Worm (Caenorhabditis elegans): Measurements from ENCODE around the gene aagr-2.

DNA sequence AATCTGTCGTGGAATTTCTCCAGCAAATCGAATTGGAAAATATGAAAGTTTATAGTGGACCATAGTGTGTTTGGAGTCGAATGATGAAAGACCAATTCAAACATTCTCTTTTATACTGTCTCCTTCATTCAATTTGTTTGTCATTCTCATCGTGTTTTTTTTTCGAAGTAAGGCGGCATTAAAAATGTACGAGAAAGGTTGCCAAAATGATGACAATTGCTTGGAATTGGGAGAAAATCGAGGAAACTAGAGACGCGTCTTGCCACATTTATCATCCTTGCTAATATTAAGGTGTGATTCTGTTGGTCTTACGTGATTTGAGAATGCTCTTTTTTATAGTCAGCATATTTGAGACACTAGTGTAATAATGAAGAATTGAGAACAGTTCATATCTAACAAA lies 9.9 kb upstream of the aagr-2 start, which contains the start of gene gst-30:
- no peak for TF ChIP-seq nhr-232 (tag; optimal IDR thresholded peaks at IDR 0.05)
- no peak for TF ChIP-seq sox-4 (tag; optimal IDR thresholded peaks at IDR 0.05)
- TF ChIP-seq gmeb-2 (tag; optimal IDR thresholded peaks at IDR 0.05) = no peak
- no peak for TF ChIP-seq pqm-1 (tag; optimal IDR thresholded peaks at IDR 0.05)
- no peak for TF ChIP-seq fkh-10 (GFP tag; optimal IDR thresholded peaks at IDR 0.05)
- no peak for TF ChIP-seq ceh-31 (tag; optimal IDR thresholded peaks at IDR 0.05)
- no peak for TF ChIP-seq ztf-16 (tag; optimal IDR thresholded peaks at IDR 0.05)
- TF ChIP-seq ceh-9 (tag; optimal IDR thresholded peaks at IDR 0.05) = no peak
- no peak for TF ChIP-seq pha-4 (tag; optimal IDR thresholded peaks at IDR 0.05)
- no peak for TF ChIP-seq tbx-2 (tag; optimal IDR thresholded peaks at IDR 0.05)
- TF ChIP-seq ceh-24 (tag; optimal IDR thresholded peaks at IDR 0.05) = no peak
- no peak for TF ChIP-seq tbx-7 (tag; optimal IDR thresholded peaks at IDR 0.05)

Data from whole organism, late embryonic.